Worm (Caenorhabditis elegans) whole organism, mixed stage, embryonic: ENCODE data around the gene H08J19.1.

Experiments
- mep-1 ChIP-seq: fragments of 150-350 bp; optimal IDR thresholded peaks from 2 replicates; lab custom pipeline; 2017; ENCODE audit warnings: missing biosample characterization, missing genetic modification reagents, missing genetic modification characterization, inconsistent platforms
- nhr-237 ChIP-seq: fragments of 150-350 bp; optimal IDR thresholded peaks from 2 replicates; lab custom pipeline; 2014; ENCODE audit warnings: missing biosample characterization, missing genetic modification characterization
- nhr-28 ChIP-seq: fragments of 150-350 bp; optimal IDR thresholded peaks from 2 replicates; lab custom pipeline; 2014; ENCODE audit warnings: missing biosample characterization, missing genetic modification characterization
- pha-4 ChIP-seq: fragments of 150-350 bp; optimal IDR thresholded peaks from 2 replicates; lab custom pipeline; 2018; ENCODE audit warnings: missing biosample characterization, missing genetic modification reagents, missing genetic modification characterization
- unc-62 ChIP-seq: fragments of 150-350 bp; optimal IDR thresholded peaks from 2 replicates; lab custom pipeline; 2014; ENCODE audit warnings: missing biosample characterization, missing genetic modification reagents, missing genetic modification characterization
- zip-8 ChIP-seq: fragments of 150-350 bp; optimal IDR thresholded peaks from 2 replicates; lab custom pipeline; 2014; ENCODE audit warnings: missing biosample characterization, missing genetic modification characterization

DNA sequence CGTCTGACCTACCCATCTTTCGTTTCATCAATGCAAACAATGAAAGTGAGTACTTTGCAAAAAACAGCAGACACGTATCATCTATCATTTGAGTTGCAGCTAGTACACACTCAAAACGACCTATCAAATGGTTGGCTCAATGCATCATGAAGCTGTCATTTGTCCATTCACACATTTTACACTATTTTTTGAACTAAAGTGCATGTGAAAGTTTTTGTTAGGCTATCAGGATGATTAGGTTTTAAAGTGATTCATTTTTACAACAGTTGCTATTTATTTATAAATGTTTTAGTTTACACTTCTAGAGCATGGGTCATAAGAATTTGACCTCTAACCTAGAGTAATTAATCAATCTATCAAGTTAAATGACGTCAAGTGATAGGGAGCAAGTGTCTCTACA lies 42.8 kb upstream of the H08J19.1 start:
- TF ChIP-seq unc-62 (GFP tag; lab: Kevin White, UChicago) = no peak
- TF ChIP-seq zip-8 (tag; lab: Kevin White, UChicago) = no peak
- TF ChIP-seq mep-1 (tag; lab: Kevin White, UChicago) = no peak
- no peak for TF ChIP-seq nhr-237
- no peak for TF ChIP-seq nhr-28 (tag; lab: Kevin White, UChicago)
- TF ChIP-seq pha-4 = no peak
